Fruit fly (Drosophila melanogaster): ENCODE results near the gene La.

The La gene

DNA sequence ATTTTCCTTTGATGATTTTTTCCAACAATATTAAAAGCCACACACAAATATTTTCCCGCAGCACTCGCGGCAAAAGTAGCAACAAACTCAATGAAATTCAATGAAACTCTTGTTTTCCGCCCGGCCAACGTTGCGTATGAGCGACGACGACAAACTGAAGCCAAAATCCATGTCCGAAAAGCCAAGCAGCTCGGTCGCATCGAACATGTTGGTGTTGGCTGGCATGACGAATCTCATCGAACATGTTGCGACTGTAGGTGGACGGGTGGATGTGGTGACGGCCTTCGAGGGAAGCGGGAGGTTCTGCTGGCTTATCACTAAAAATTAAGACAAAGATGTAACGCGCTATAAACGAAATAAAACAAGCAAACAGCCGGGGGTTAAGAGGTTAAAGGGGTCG lies 49.4 kb upstream of the La start:
- TF ChIP-seq CG15269 (tag; optimal IDR thresholded peaks at IDR 0.05) (peak; percentile 16), CG8290 (GFP tag; optimal IDR thresholded peaks at IDR 0.05) (no peak), CG8290 (tag; optimal IDR thresholded peaks at IDR 0.05) (peak in 1 of 2 experiments; percentile 39), kah (GFP tag; optimal IDR thresholded peaks at IDR 0.05) (no peak), Adf1 (GFP tag; IDR thresholded peaks at IDR 0.05) (peak; percentile 12; the same call in 1 of the 2 replicates), Pdp1 (GFP tag; optimal IDR thresholded peaks at IDR 0.05) (peak in 1 of 2 experiments; percentile 15), CG31224 (GFP tag; IDR thresholded peaks at IDR 0.05) (no peak), CG13123 (GFP tag; optimal IDR thresholded peaks at IDR 0.05) (no peak), CG9727 (GFP tag; optimal IDR thresholded peaks at IDR 0.05) (no peak), gro (GFP tag; optimal IDR thresholded peaks at IDR 0.05) (peak; percentile 38), eyg (GFP tag; optimal IDR thresholded peaks at IDR 0.05) (no peak), hkb (optimal IDR thresholded peaks at IDR 0.05) (no peak), hkb (GFP tag; IDR thresholded peaks at IDR 0.05) (peak; percentile 21; the same call in 1 of the 2 replicates), run (tag; optimal IDR thresholded peaks at IDR 0.05) (no peak), CG15073 (GFP tag; optimal IDR thresholded peaks at IDR 0.05) (no peak), CG1233 (GFP tag; optimal IDR thresholded peaks at IDR 0.05) (no peak), nerfin-2 (GFP tag; IDR thresholded peaks at IDR 0.05; ENCODE audit: partially characterized antibody) (no peak), CG2120 (GFP tag; optimal IDR thresholded peaks at IDR 0.05) (peak; percentile 2), Ada2b (GFP tag; IDR thresholded peaks at IDR 0.05) (no peak), ewg (GFP tag; optimal IDR thresholded peaks at IDR 0.05) (no peak), Mrtf (GFP tag; IDR thresholded peaks at IDR 0.05) (no peak), pb (GFP tag; optimal IDR thresholded peaks at IDR 0.05) (no peak), ci (GFP tag; IDR thresholded peaks at IDR 0.05) (peak; percentile 28; the same call in 1 of the 3 replicates), Oli (tag; optimal IDR thresholded peaks at IDR 0.05) (no peak), CG31388 (GFP tag; optimal IDR thresholded peaks at IDR 0.05) (no peak), Deaf1 (tag; optimal IDR thresholded peaks at IDR 0.05) (peak; percentile 53), Lim3 (GFP tag; IDR thresholded peaks at IDR 0.05) (no peak), oc (tag; optimal IDR thresholded peaks at IDR 0.05) (no peak), ara (GFP tag; IDR thresholded peaks at IDR 0.05) (no peak), Dbx (GFP tag; IDR thresholded peaks at IDR 0.05) (0 out of 3 replicates have a peak, but pooled peaks have one; percentile 32), phol (tag; optimal IDR thresholded peaks at IDR 0.05) (no peak), CG15696 (tag; optimal IDR thresholded peaks at IDR 0.05) (no peak), Lhr (GFP tag; optimal IDR thresholded peaks at IDR 0.05) (no peak), CG18262 (tag; optimal IDR thresholded peaks at IDR 0.05) (no peak), lab (GFP tag; optimal IDR thresholded peaks at IDR 0.05) (peak; percentile 35), da (GFP tag; optimal IDR thresholded peaks at IDR 0.05) (no peak), bcd (GFP tag; optimal IDR thresholded peaks at IDR 0.05) (no peak), sc (optimal IDR thresholded peaks at IDR 0.05) (no peak), sc (GFP tag; optimal IDR thresholded peaks at IDR 0.05) (no peak), maf-S (GFP tag; optimal IDR thresholded peaks at IDR 0.05) (no peak), CG34376 (GFP tag; optimal IDR thresholded peaks at IDR 0.05) (peak; percentile 6), stc (GFP tag; IDR thresholded peaks at IDR 0.05) (no peak), Abd-B (GFP tag; optimal IDR thresholded peaks at IDR 0.05) (no peak), Ssrp (tag; optimal IDR thresholded peaks at IDR 0.05) (no peak), gsb-n (tag; optimal IDR thresholded peaks at IDR 0.05) (peak; percentile 1), tll (GFP tag; optimal IDR thresholded peaks at IDR 0.05) (no peak), crol (GFP tag; IDR thresholded peaks at IDR 0.05) (peak; percentile 74), CG5180 (GFP tag; optimal IDR thresholded peaks at IDR 0.05) (peak; percentile 99), Bgb (GFP tag; IDR thresholded peaks at IDR 0.05; ENCODE audit: partially characterized antibody) (peak; percentile 55; the same call in 1 of the 2 replicates), Jarid2 (GFP tag; optimal IDR thresholded peaks at IDR 0.05) (peak; percentile 89), CG7372 (GFP tag; IDR thresholded peaks at IDR 0.05) (peak; percentile 78), CoRest (tag; optimal IDR thresholded peaks at IDR 0.05) (no peak)

Measured in whole organism, embryonic.